Fruit fly (Drosophila melanogaster): Measurements from ENCODE around the gene mew.

The mew gene

DNA sequence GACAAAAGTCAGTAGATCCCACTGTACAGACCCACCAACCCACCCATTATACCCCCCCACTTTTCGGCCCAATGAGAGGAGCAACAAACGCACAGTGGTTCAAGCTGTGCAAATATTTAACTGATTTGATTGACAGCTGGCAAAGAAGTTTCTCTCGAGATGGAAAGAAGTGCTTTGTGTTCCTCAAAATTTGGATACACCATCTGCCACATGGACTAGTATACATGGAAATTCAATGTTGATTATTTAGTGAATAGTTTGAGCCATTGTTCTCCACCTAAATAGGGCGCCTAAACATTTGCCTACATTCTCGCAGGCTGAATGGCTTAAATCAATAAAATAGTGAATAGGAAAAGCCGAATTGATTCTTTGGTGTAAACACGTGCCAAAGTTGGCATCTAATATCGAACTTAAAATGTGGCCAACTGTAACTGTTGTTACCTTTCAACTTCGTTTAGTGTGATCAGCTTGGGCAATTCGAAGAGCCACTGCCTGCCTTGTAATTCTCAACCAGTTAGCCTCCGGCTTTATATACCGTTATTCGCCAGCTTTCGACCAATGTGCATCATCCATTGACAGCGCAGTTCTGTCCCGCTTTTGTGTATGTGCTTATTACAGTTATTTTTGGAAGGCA, 23.1 kb upstream of the mew start (continued):
- TF ChIP-seq Poxn (GFP tag; IDR thresholded peaks at IDR 0.05) (no peak), cad (GFP tag; optimal IDR thresholded peaks at IDR 0.05) (no peak), CG2199 (GFP tag; IDR thresholded peaks at IDR 0.05) (no peak), CHES-1-like (GFP tag; optimal IDR thresholded peaks at IDR 0.05) (no peak), CG2875 (GFP tag; optimal IDR thresholded peaks at IDR 0.05) (no peak), CG32532 (GFP tag; IDR thresholded peaks at IDR 0.05) (no peak), Dip3 (GFP tag; optimal IDR thresholded peaks at IDR 0.05) (no peak), dmrt11E (tag; optimal IDR thresholded peaks at IDR 0.05) (no peak), Fer3 (tag; optimal IDR thresholded peaks at IDR 0.05) (no peak), nmo (GFP tag; optimal IDR thresholded peaks at IDR 0.05) (no peak), Stat92E (GFP tag; optimal IDR thresholded peaks at IDR 0.05) (no peak), unc-4 (GFP tag; IDR thresholded peaks at IDR 0.05; ENCODE audit: partially characterized antibody) (no peak), pb (GFP tag; optimal IDR thresholded peaks at IDR 0.05) (no peak), lmd (GFP tag; IDR thresholded peaks at IDR 0.05) (no peak), Dfd (GFP tag; optimal IDR thresholded peaks at IDR 0.05) (no peak), twi (tag; optimal IDR thresholded peaks at IDR 0.05) (no peak), CG31441 (GFP tag; IDR thresholded peaks at IDR 0.05) (no peak), Vsx1 (GFP tag; optimal IDR thresholded peaks at IDR 0.05) (no peak), CG4404 (GFP tag; IDR thresholded peaks at IDR 0.05) (no peak), maf-S (GFP tag; optimal IDR thresholded peaks at IDR 0.05) (peak; percentile 9), CG15514 (GFP tag; optimal IDR thresholded peaks at IDR 0.05) (no peak), nom (GFP tag; optimal IDR thresholded peaks at IDR 0.05) (no peak), ken (GFP tag; IDR thresholded peaks at IDR 0.05) (no peak), disco-r (GFP tag; optimal IDR thresholded peaks at IDR 0.05) (no peak), sisA (GFP tag; IDR thresholded peaks at IDR 0.05) (peak; percentile 14; the same call in 1 of the 2 replicates), lab (GFP tag; optimal IDR thresholded peaks at IDR 0.05) (peak; percentile 59), bbx (GFP tag; IDR thresholded peaks at IDR 0.05; ENCODE audit: partially characterized antibody) (no peak), Antp (GFP tag; optimal IDR thresholded peaks at IDR 0.05) (no peak), Eip74EF (GFP tag; optimal IDR thresholded peaks at IDR 0.05) (peak in 1 of 2 experiments; percentile 10), row (GFP tag; IDR thresholded peaks at IDR 0.05) (0 out of 3 replicates have a peak, but pooled peaks have one; percentile 17), CG4328 (GFP tag; optimal IDR thresholded peaks at IDR 0.05) (no peak), CG15601 (tag; optimal IDR thresholded peaks at IDR 0.05) (no peak), Mad (GFP tag; optimal IDR thresholded peaks at IDR 0.05) (no peak), CG6254 (GFP tag; optimal IDR thresholded peaks at IDR 0.05) (no peak), CG2120 (GFP tag; optimal IDR thresholded peaks at IDR 0.05) (no peak), CG7372 (GFP tag; IDR thresholded peaks at IDR 0.05) (no peak), CG1233 (GFP tag; optimal IDR thresholded peaks at IDR 0.05) (no peak), CG9876 (GFP tag; optimal IDR thresholded peaks at IDR 0.05) (no peak), Nf-YB (GFP tag; optimal IDR thresholded peaks at IDR 0.05) (no peak), crc (GFP tag; optimal IDR thresholded peaks at IDR 0.05) (no peak), ato (GFP tag; IDR thresholded peaks at IDR 0.05; ENCODE audit: partially characterized antibody) (no peak), org-1 (GFP tag; optimal IDR thresholded peaks at IDR 0.05) (peak; percentile 15), CG13624 (GFP tag; optimal IDR thresholded peaks at IDR 0.05) (no peak), insv (GFP tag; optimal IDR thresholded peaks at IDR 0.05) (no peak), ci (GFP tag; IDR thresholded peaks at IDR 0.05) (no peak), CG2712 (tag; optimal IDR thresholded peaks at IDR 0.05) (no peak), slbo (GFP tag; IDR thresholded peaks at IDR 0.05) (no peak), Nf-YA (GFP tag; IDR thresholded peaks at IDR 0.05) (no peak), CG6765 (GFP tag; optimal IDR thresholded peaks at IDR 0.05) (peak; percentile 26), fu2 (GFP tag; optimal IDR thresholded peaks at IDR 0.05) (no peak)
